Fruit fly (Drosophila melanogaster) whole organism, embryonic: ENCODE data around the gene srl.
A peak's percentile ranks its signal among the peaks of the same experiment; 100 is the strongest.

Source experiments
- BEAF-32 ChIP-seq: fragments of 200-800 bp; sonication (Bioruptor generic); optimal IDR thresholded peaks from 3 replicates; lab custom pipeline; 2017; ENCODE audit warnings: missing biosample characterization, missing genetic modification characterization, mild to moderate bottlenecking, moderate library complexity, missing genetic modification reagents
- Blimp-1 ChIP-seq: fragments of 200-800 bp; sonication (Bioruptor generic); optimal IDR thresholded peaks from 3 replicates; lab custom pipeline; 2018; ENCODE audit warnings: missing biosample characterization, missing genetic modification characterization, mild to moderate bottlenecking, moderate library complexity, missing genetic modification reagents
- CG1024 ChIP-seq: fragments of 200-800 bp; sonication (Bioruptor generic); IDR thresholded peaks from 2 replicates; pipeline ENCODE4 v1.3.6; 2022; ENCODE audit warnings: missing biosample characterization, missing genetic modification characterization
- CG12769 ChIP-seq: fragments of 200-800 bp; sonication (Bioruptor generic); optimal IDR thresholded peaks from 2 replicates; lab custom pipeline; 2019; ENCODE audit warnings: missing biosample characterization, mild to moderate bottlenecking, missing genetic modification characterization, moderate library complexity
- CG14860 ChIP-seq: fragments of 200-800 bp; sonication (Bioruptor generic); IDR thresholded peaks from 3 replicates; pipeline ENCODE4 v1.3.6; 2022; ENCODE audit warnings: missing biosample characterization, missing genetic modification characterization; ENCODE audit not compliant: partially characterized antibody
- CG15514 ChIP-seq: fragments of 200-800 bp; sonication (Bioruptor generic); optimal IDR thresholded peaks from 3 replicates; lab custom pipeline; 2017; ENCODE audit warnings: missing biosample characterization, missing genetic modification characterization, mild to moderate bottlenecking, moderate library complexity, missing genetic modification reagents
- CG18619 ChIP-seq: fragments of 200-800 bp; sonication (Bioruptor generic); optimal IDR thresholded peaks from 3 replicates; lab custom pipeline; 2017; ENCODE audit warnings: missing biosample characterization, mild to moderate bottlenecking, missing genetic modification characterization
- CG32767 ChIP-seq: fragments of 200-800 bp; sonication (Bioruptor generic); IDR thresholded peaks from 2 replicates; pipeline ENCODE4 v1.3.6; 2022; ENCODE audit warnings: missing biosample characterization, missing genetic modification characterization
- CG34422 ChIP-seq: fragments of 200-800 bp; sonication (Bioruptor generic); IDR thresholded peaks from 3 replicates; pipeline ENCODE4 v1.3.6; 2022; ENCODE audit warnings: missing biosample characterization, missing genetic modification characterization
- CG4328 ChIP-seq: fragments of 200-800 bp; sonication (Bioruptor generic); optimal IDR thresholded peaks from 3 replicates; lab custom pipeline; 2017; ENCODE audit warnings: missing biosample characterization, missing genetic modification reagents, missing genetic modification characterization
- CG6791 ChIP-seq: fragments of 200-800 bp; sonication (Bioruptor generic); IDR thresholded peaks from 3 replicates; pipeline ENCODE4 v1.3.6; 2022; ENCODE audit warnings: missing biosample characterization, missing genetic modification characterization; ENCODE audit not compliant: partially characterized antibody
- CG7786 ChIP-seq: fragments of 200-800 bp; sonication (Bioruptor generic); optimal IDR thresholded peaks from 2 replicates; lab custom pipeline; 2016; ENCODE audit warnings: missing biosample characterization, missing genetic modification characterization
- CG7839 ChIP-seq: fragments of 200-800 bp; sonication (Bioruptor generic); optimal IDR thresholded peaks from 3 replicates; lab custom pipeline; 2018; ENCODE audit warnings: missing biosample characterization, mild to moderate bottlenecking, missing genetic modification characterization, moderate library complexity
- CG8290 ChIP-seq, 3 experiments: fragments of 200-800 bp; sonication (Bioruptor generic); optimal IDR thresholded peaks; 2 replicates each; lab custom pipeline; 2016 to 2019; ENCODE audit warnings: missing biosample characterization in 3 of 3, missing genetic modification characterization in 3 of 3, mild to moderate bottlenecking in 2 of 3, moderate library complexity in 1 of 3
- CG8359 ChIP-seq: fragments of 200-800 bp; sonication (Bioruptor generic); optimal IDR thresholded peaks from 2 replicates; lab custom pipeline; 2017; ENCODE audit warnings: missing biosample characterization, mild to moderate bottlenecking, missing genetic modification characterization, borderline replicate concordance
- D19B ChIP-seq: fragments of 200-800 bp; sonication (Bioruptor generic); optimal IDR thresholded peaks from 2 replicates; lab custom pipeline; 2017; ENCODE audit warnings: missing biosample characterization, mild to moderate bottlenecking, missing genetic modification characterization
- Dref ChIP-seq: fragments of 200-800 bp; sonication (Bioruptor generic); IDR thresholded peaks from 2 replicates; pipeline ENCODE4 v1.3.6; 2022; ENCODE audit warnings: missing biosample characterization, missing genetic modification characterization
- MBD-R2 ChIP-seq: fragments of 200-800 bp; sonication (Bioruptor generic); IDR thresholded peaks from 2 replicates; pipeline ENCODE4 v1.3.6; 2022; ENCODE audit warnings: missing biosample characterization, missing genetic modification characterization
- MESR4 ChIP-seq: fragments of 200-800 bp; sonication (Bioruptor generic); optimal IDR thresholded peaks from 2 replicates; lab custom pipeline; 2018; ENCODE audit warnings: missing biosample characterization, mild to moderate bottlenecking, missing genetic modification characterization, moderate library complexity
- MTF-1 ChIP-seq: fragments of 200-800 bp; sonication (Bioruptor generic); optimal IDR thresholded peaks from 2 replicates; lab custom pipeline; 2018; ENCODE audit warnings: missing biosample characterization, mild to moderate bottlenecking, missing genetic modification characterization, borderline replicate concordance
- Max ChIP-seq: fragments of 200-800 bp; sonication (Bioruptor generic); optimal IDR thresholded peaks from 2 replicates; lab custom pipeline; 2016; ENCODE audit warnings: missing biosample characterization, mild to moderate bottlenecking, missing genetic modification characterization
- Med ChIP-seq: fragments of 200-800 bp; sonication (Bioruptor generic); peaks from one replicate; lab custom pipeline; 2016; ENCODE audit warnings: missing biosample characterization, missing genetic modification characterization, mild to moderate bottlenecking, inconsistent platforms, moderate library complexity
- Sry-β ChIP-seq: fragments of 200-800 bp; sonication (Bioruptor generic); optimal IDR thresholded peaks from 2 replicates; lab custom pipeline; 2018; ENCODE audit warnings: missing biosample characterization, mild to moderate bottlenecking, missing genetic modification characterization, moderate library complexity
- Sry-δ ChIP-seq: fragments of 200-800 bp; sonication (Bioruptor generic); optimal IDR thresholded peaks from 2 replicates; lab custom pipeline; 2016; ENCODE audit warnings: missing biosample characterization, missing genetic modification characterization
- amos ChIP-seq: fragments of 200-800 bp; sonication (Bioruptor generic); IDR thresholded peaks from 2 replicates; pipeline ENCODE4 v1.3.6; 2022; ENCODE audit warnings: missing biosample characterization, missing genetic modification characterization; ENCODE audit not compliant: partially characterized antibody
- ato ChIP-seq: fragments of 200-800 bp; sonication (Bioruptor generic); IDR thresholded peaks from 2 replicates; pipeline ENCODE4 v1.3.6; 2022; ENCODE audit warnings: missing biosample characterization, missing genetic modification characterization; ENCODE audit not compliant: partially characterized antibody
- bbx ChIP-seq: fragments of 200-800 bp; sonication (Bioruptor generic); IDR thresholded peaks from 2 replicates; pipeline ENCODE4 v1.3.6; 2022; ENCODE audit warnings: missing biosample characterization, missing genetic modification characterization; ENCODE audit not compliant: partially characterized antibody
- chinmo ChIP-seq: fragments of 200-800 bp; sonication (Bioruptor generic); IDR thresholded peaks from 4 replicates; pipeline ENCODE4 v1.3.6; 2022; ENCODE audit warnings: missing biosample characterization, missing genetic modification characterization; ENCODE audit not compliant: partially characterized antibody
- crol ChIP-seq: fragments of 200-800 bp; sonication (Bioruptor generic); IDR thresholded peaks from 2 replicates; pipeline ENCODE4 v1.3.6; 2022; ENCODE audit warnings: missing biosample characterization, missing genetic modification characterization
- crp ChIP-seq, 2 experiments: fragments of 200-800 bp; sonication (Bioruptor generic); optimal IDR thresholded peaks; 2 replicates in 1 of 2; 3 replicates in 1 of 2; lab custom pipeline; 2017; ENCODE audit warnings: missing biosample characterization in 2 of 2, missing genetic modification characterization in 2 of 2, mild to moderate bottlenecking in 1 of 2, moderate library complexity in 1 of 2
- fu2 ChIP-seq: fragments of 200-800 bp; sonication (Bioruptor generic); optimal IDR thresholded peaks from 2 replicates; lab custom pipeline; 2016; ENCODE audit warnings: missing biosample characterization, missing genetic modification characterization
- hb ChIP-seq: fragments of 200-800 bp; sonication (Bioruptor generic); IDR thresholded peaks from 3 replicates; pipeline ENCODE4 v1.3.6; 2022; ENCODE audit warnings: missing biosample characterization, missing genetic modification characterization; ENCODE audit not compliant: partially characterized antibody
- lbe ChIP-seq: fragments of 200-800 bp; sonication (Bioruptor generic); optimal IDR thresholded peaks from 2 replicates; lab custom pipeline; 2016; ENCODE audit warnings: missing biosample characterization, mild to moderate bottlenecking, missing genetic modification characterization
- mam ChIP-seq: fragments of 200-800 bp; sonication (Bioruptor generic); optimal IDR thresholded peaks from 3 replicates; lab custom pipeline; 2016; ENCODE audit warnings: missing biosample characterization, missing genetic modification characterization
- mld ChIP-seq: fragments of 200-800 bp; sonication (Bioruptor generic); IDR thresholded peaks from 3 replicates; pipeline ENCODE4 v1.3.6; 2022; ENCODE audit warnings: missing biosample characterization, missing genetic modification characterization; ENCODE audit not compliant: partially characterized antibody
- pan ChIP-seq, 4 experiments: fragments of >200 bp in 3 of 4; fragments of 200-800 bp in 1 of 4; sonication (Bioruptor generic) in 1 of 4; optimal IDR thresholded peaks in 3 of 4; IDR thresholded peaks in 1 of 4; 2 replicates each; pipeline versions ENCODE4 v1.3.6 to Lab custom; 2017 to 2022; ENCODE audit warnings: missing biosample characterization in 2 of 4, missing genetic modification characterization in 2 of 4, mixed read lengths in 1 of 4
- sens ChIP-seq: fragments of 200-800 bp; sonication (Bioruptor generic); peaks from one replicate; lab custom pipeline; 2016; ENCODE audit warnings: missing biosample characterization, missing genetic modification characterization
- so ChIP-seq: fragments of 200-800 bp; sonication (Bioruptor generic); IDR thresholded peaks from 3 replicates; pipeline ENCODE4 v1.3.6; 2022; ENCODE audit warnings: missing biosample characterization, missing genetic modification characterization
- sr ChIP-seq: fragments of 200-800 bp; sonication (Bioruptor generic); IDR thresholded peaks from 3 replicates; pipeline ENCODE4 v1.3.6; 2022; ENCODE audit warnings: missing biosample characterization, missing genetic modification characterization
- stc ChIP-seq: fragments of 200-800 bp; sonication (Bioruptor generic); IDR thresholded peaks from 2 replicates; pipeline ENCODE4 v1.3.6; 2022; ENCODE audit warnings: missing biosample characterization, missing genetic modification characterization
- stwl ChIP-seq: fragments of 200-800 bp; sonication (Bioruptor generic); optimal IDR thresholded peaks from 3 replicates; lab custom pipeline; 2018; ENCODE audit warnings: missing biosample characterization, mild to moderate bottlenecking, missing genetic modification characterization, moderate library complexity
- tna ChIP-seq: fragments of 200-800 bp; sonication (Bioruptor generic); IDR thresholded peaks from 2 replicates; pipeline ENCODE4 v1.3.6; 2022; ENCODE audit warnings: missing biosample characterization, missing genetic modification characterization; ENCODE audit not compliant: partially characterized antibody
- unpg ChIP-seq: fragments of 200-800 bp; sonication (Bioruptor generic); optimal IDR thresholded peaks from 3 replicates; lab custom pipeline; 2018; ENCODE audit warnings: missing biosample characterization, mild to moderate bottlenecking, missing genetic modification characterization, moderate library complexity

Gene srl

dm6 chr3R:4401977-4402589, 27.1 kb downstream of the srl start, which contains the start of gene CG9853 (continued):
- TF ChIP-seq CG8359 (GFP tag; lab: Kevin White, UChicago) (no peak), CG8290 (GFP tag; optimal IDR thresholded peaks at IDR 0.05; lab: Kevin White, UChicago) (no peak), CG8290 (tag; optimal IDR thresholded peaks at IDR 0.05; lab: Kevin White, UChicago) (no peak), bbx (GFP tag; lab: Robert Waterston, UW) (peak; percentile 51; the same call in 1 of the 2 replicates), mam (GFP tag; lab: Kevin White, UChicago) (no peak), unpg (GFP tag; lab: Kevin White, UChicago) (no peak), mld (GFP tag; lab: Robert Waterston, UW) (peak; percentile 70; the same call in 1 of the 3 replicates), so (GFP tag; lab: Robert Waterston, UW) (no peak), amos (GFP tag; lab: Robert Waterston, UW) (peak; percentile 13; the same call in 1 of the 2 replicates), CG7839 (tag; lab: Kevin White, UChicago) (no peak), tna (GFP tag; lab: Robert Waterston, UW) (peak; percentile 60), MTF-1 (GFP tag; lab: Kevin White, UChicago) (no peak), CG15514 (GFP tag; lab: Kevin White, UChicago) (no peak), Sry-δ (no peak), CG18619 (GFP tag; lab: Kevin White, UChicago) (no peak), Blimp-1 (GFP tag; lab: Kevin White, UChicago) (no peak), ato (GFP tag; lab: Robert Waterston, UW) (peak; percentile 55; the same call in 1 of the 2 replicates), CG12769 (tag; lab: Kevin White, UChicago) (no peak), CG7786 (no peak), lbe (no peak), CG14860 (GFP tag; lab: Robert Waterston, UW) (peak; percentile 42), D19B (GFP tag; lab: Kevin White, UChicago) (peak; percentile 43), stwl (no peak), CG6791 (GFP tag; lab: Robert Waterston, UW) (peak; percentile 82), BEAF-32 (GFP tag; lab: Kevin White, UChicago) (no peak), hb (0 out of 3 replicates have a peak, but pooled peaks have one; percentile 6), sens (GFP tag; lab: Kevin White, UChicago) (peak; percentile 26)

- peak; percentile 54; the same call in 1 of the 2 replicates for TF ChIP-seq CG1024 (GFP tag; lab: Robert Waterston, UW)
- peak; percentile 4 for TF ChIP-seq CG12769 (tag; lab: Kevin White, UChicago)
- no peak for TF ChIP-seq Max (GFP tag; lab: Kevin White, UChicago)
- 0 out of 2 replicates have a peak, but pooled peaks have one; percentile 19 for TF ChIP-seq crol
- no peak for TF ChIP-seq Sry-β (GFP tag; lab: Kevin White, UChicago)
- TF ChIP-seq fu2 (GFP tag; lab: Kevin White, UChicago): no peak
- TF ChIP-seq MESR4: peak; percentile 65
- TF ChIP-seq MBD-R2: peak; percentile 67
- no peak for TF ChIP-seq CG4328 (GFP tag; lab: Kevin White, UChicago)
- 0 out of 4 replicates have a peak, but pooled peaks have one; percentile 11 for TF ChIP-seq chinmo (GFP tag; lab: Robert Waterston, UW)
- TF ChIP-seq Med (GFP tag; lab: Kevin White, UChicago): peak; percentile 61
- TF ChIP-seq sr (GFP tag; lab: Robert Waterston, UW): peak; percentile 36; the same call in 1 of the 3 replicates
- peak; percentile 23; the same call in 1 of the 3 replicates for TF ChIP-seq CG34422 (GFP tag; lab: Robert Waterston, UW)
- no peak for TF ChIP-seq stc (GFP tag; lab: Robert Waterston, UW)
- TF ChIP-seq Dref (GFP tag; lab: Robert Waterston, UW): peak; percentile 35
- TF ChIP-seq CG15514 (GFP tag; lab: Kevin White, UChicago): peak; percentile 76
- TF ChIP-seq pan (optimal IDR thresholded peaks at IDR 0.05; lab: Kevin White, UChicago): no peak
- TF ChIP-seq pan (GFP tag; optimal IDR thresholded peaks at IDR 0.05 in 1 of 2, IDR thresholded peaks at IDR 0.05 in 1 of 2): peak in 1 of 2 experiments; percentile 14
- TF ChIP-seq crp (GFP tag; optimal IDR thresholded peaks at IDR 0.05; lab: Kevin White, UChicago): peak in 1 of 2 experiments; percentile 24
- TF ChIP-seq CG32767: no peak
Measured at dm6 chr3R:4400497-4400833, 28.7 kb downstream of the srl start, which contains the start of gene CG14647. Gene CG14647 (plus strand): TSS chr3R:4400510.
